In the genomic region with DNA sequence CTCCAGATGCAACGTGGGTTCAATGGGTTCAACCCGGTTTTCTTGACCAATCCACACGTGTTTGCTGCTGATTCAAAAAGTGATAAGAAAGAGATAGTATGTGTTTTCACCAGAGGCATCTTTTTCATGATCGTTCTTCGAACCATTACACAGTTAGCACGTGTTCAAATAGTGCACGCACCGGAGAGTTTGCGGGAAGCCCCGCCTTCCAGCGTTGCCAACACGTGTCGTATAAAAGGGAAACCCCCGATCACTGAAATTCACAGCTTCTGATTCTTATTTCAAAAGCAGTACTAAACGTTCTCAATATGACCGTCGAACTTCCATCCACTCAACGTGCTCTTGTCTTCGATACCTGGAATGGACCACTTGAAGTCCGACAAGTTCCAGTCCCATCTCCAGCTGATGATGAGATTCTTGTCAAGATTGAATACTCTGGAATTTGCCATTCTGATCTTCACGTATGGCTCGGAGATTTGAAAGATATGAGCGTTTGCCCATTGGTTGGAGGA, we compare ENCODE assay signal across 6 worm cellular contexts.
A peak's percentile ranks its signal among the peaks of the same experiment; 100 is the strongest.
TF ChIP-seq lines count a peak whose summit lies in the region.

A gene (plus strand): TSS at position 261 of the 512 bp plus-strand sequence.

TF ChIP-seq in whole organism, L1 larva, 84 proteins besides CTCF, POLR2A, EP300 and RAD21 (continues in another document):
- TF ChIP-seq ama-1 (optimal IDR thresholded peaks at IDR 0.05; lab: Kevin White, UChicago): peak; percentile 95
- peak; percentile 48 to 82 for TF ChIP-seq lsy-2 (tag; optimal IDR thresholded peaks at IDR 0.05; lab: Kevin White, UChicago)
- peak; percentile 47 for TF ChIP-seq pag-3 (tag; optimal IDR thresholded peaks at IDR 0.05; lab: Kevin White, UChicago; ENCODE audit: borderline replicate concordance, insufficient read depth)
- TF ChIP-seq ces-1 (GFP tag; optimal IDR thresholded peaks at IDR 0.05; lab: Kevin White, UChicago): no peak
- peak; percentile 88 for TF ChIP-seq tbx-2 (tag; optimal IDR thresholded peaks at IDR 0.05; lab: Kevin White, UChicago)
- TF ChIP-seq swsn-7 (tag; optimal IDR thresholded peaks at IDR 0.05; lab: Kevin White, UChicago): peak; percentile 56
- no peak for TF ChIP-seq mef-2 (tag; optimal IDR thresholded peaks at IDR 0.05; lab: Kevin White, UChicago)
- no peak for TF ChIP-seq zag-1 (tag; optimal IDR thresholded peaks at IDR 0.05; lab: Kevin White, UChicago)
- no peak for TF ChIP-seq grh-1 (GFP tag; IDR thresholded peaks at IDR 0.05; lab: Robert Waterston, UW)
- peak; percentile 75 for TF ChIP-seq elt-2 (tag; optimal IDR thresholded peaks at IDR 0.05; lab: Kevin White, UChicago)
- no peak for TF ChIP-seq unc-98 (GFP tag; IDR thresholded peaks at IDR 0.05; lab: Robert Waterston, UW)
- TF ChIP-seq sup-37 (GFP tag; optimal IDR thresholded peaks at IDR 0.05; lab: Kevin White, UChicago): peak; percentile 90
- peak; percentile 72 for TF ChIP-seq lin-39 (tag; optimal IDR thresholded peaks at IDR 0.05; lab: Kevin White, UChicago)
- TF ChIP-seq irx-1 (tag; optimal IDR thresholded peaks at IDR 0.05; lab: Kevin White, UChicago): peak; percentile 77

TF ChIP-seq in whole organism, L2 larva, 48 proteins besides CTCF, POLR2A, EP300 and RAD21 (continues in another document):
- TF ChIP-seq blmp-1 (tag; optimal IDR thresholded peaks at IDR 0.05; lab: Kevin White, UChicago; ENCODE audit: insufficient read depth): peak; percentile 73
- TF ChIP-seq crh-2 (tag; optimal IDR thresholded peaks at IDR 0.05; lab: Kevin White, UChicago): peak; percentile 81
- no peak for TF ChIP-seq unc-55 (GFP tag; optimal IDR thresholded peaks at IDR 0.05; lab: Kevin White, UChicago)
- TF ChIP-seq ceh-82 (tag; optimal IDR thresholded peaks at IDR 0.05; lab: Kevin White, UChicago): no peak
- no peak for TF ChIP-seq lin-39 (tag; optimal IDR thresholded peaks at IDR 0.05; lab: Kevin White, UChicago)
- TF ChIP-seq nhr-23 (tag; optimal IDR thresholded peaks at IDR 0.05; lab: Kevin White, UChicago): no peak
- peak; percentile 27 for TF ChIP-seq snpc-4 (tag; optimal IDR thresholded peaks at IDR 0.05; lab: Kevin White, UChicago)
- no peak for TF ChIP-seq R02D3.7 (tag; optimal IDR thresholded peaks at IDR 0.05; lab: Kevin White, UChicago)
- TF ChIP-seq sma-3 (GFP tag; optimal IDR thresholded peaks at IDR 0.05; lab: Kevin White, UChicago): peak; percentile 73
- TF ChIP-seq C34F6.9 (tag; optimal IDR thresholded peaks at IDR 0.05; lab: Kevin White, UChicago): peak; percentile 46
- TF ChIP-seq mdl-1 (tag; optimal IDR thresholded peaks at IDR 0.05; lab: Kevin White, UChicago): peak; percentile 89 to 95
- TF ChIP-seq F13H6.1 (tag; optimal IDR thresholded peaks at IDR 0.05; lab: Kevin White, UChicago): peak; percentile 88
- TF ChIP-seq lin-11 (tag; optimal IDR thresholded peaks at IDR 0.05; lab: Kevin White, UChicago): no peak
- TF ChIP-seq nhr-25 (tag; optimal IDR thresholded peaks at IDR 0.05; lab: Kevin White, UChicago): peak; percentile 76

TF ChIP-seq in whole organism, L3 larva, 47 proteins besides CTCF, POLR2A, EP300 and RAD21 (continues in another document):
- peak; percentile 70 for TF ChIP-seq pha-4 (tag; optimal IDR thresholded peaks at IDR 0.05; lab: Kevin White, UChicago)
- TF ChIP-seq skn-1 (tag; optimal IDR thresholded peaks at IDR 0.05; lab: Kevin White, UChicago): no peak
- TF ChIP-seq elt-3 (tag; optimal IDR thresholded peaks at IDR 0.05; lab: Kevin White, UChicago): peak in 1 of 3 experiments; percentile 25
- TF ChIP-seq ama-1 (optimal IDR thresholded peaks at IDR 0.05; lab: Kevin White, UChicago): peak; percentile 96
- no peak for TF ChIP-seq fos-1 (tag; optimal IDR thresholded peaks at IDR 0.05; lab: Kevin White, UChicago)
- TF ChIP-seq mdl-1 (tag; optimal IDR thresholded peaks at IDR 0.05; lab: Kevin White, UChicago): peak; percentile 94
- TF ChIP-seq fkh-10 (GFP tag; optimal IDR thresholded peaks at IDR 0.05; lab: Kevin White, UChicago): no peak
- peak; percentile 33 for TF ChIP-seq tbx-2 (tag; optimal IDR thresholded peaks at IDR 0.05; lab: Kevin White, UChicago)
- TF ChIP-seq unc-62 (GFP tag; optimal IDR thresholded peaks at IDR 0.05; lab: Kevin White, UChicago): no peak
- peak; percentile 59 for TF ChIP-seq nfya-1 (tag; optimal IDR thresholded peaks at IDR 0.05; lab: Kevin White, UChicago; ENCODE audit: insufficient read depth)
- peak; percentile 98 for TF ChIP-seq pqm-1 (tag; optimal IDR thresholded peaks at IDR 0.05; lab: Kevin White, UChicago)
- TF ChIP-seq nhr-25 (tag; optimal IDR thresholded peaks at IDR 0.05; lab: Kevin White, UChicago): peak; percentile 10
- TF ChIP-seq daf-12 (tag; optimal IDR thresholded peaks at IDR 0.05; lab: Kevin White, UChicago): no peak
- TF ChIP-seq nhr-23 (tag; optimal IDR thresholded peaks at IDR 0.05; lab: Kevin White, UChicago): peak; percentile 76
- peak; percentile 96 for TF ChIP-seq jun-1 (tag; optimal IDR thresholded peaks at IDR 0.05; lab: Kevin White, UChicago)

TF ChIP-seq in whole organism, L4 larva, 104 proteins besides CTCF, POLR2A, EP300 and RAD21 (continues in another document):
- TF ChIP-seq ces-1 (GFP tag; optimal IDR thresholded peaks at IDR 0.05; lab: Kevin White, UChicago): no peak
- no peak for TF ChIP-seq snpc-4 (tag; optimal IDR thresholded peaks at IDR 0.05; lab: Kevin White, UChicago)
- TF ChIP-seq nhr-10 (tag; optimal IDR thresholded peaks at IDR 0.05; lab: Kevin White, UChicago): peak; percentile 95
- no peak for TF ChIP-seq R02D3.7 (tag; optimal IDR thresholded peaks at IDR 0.05; lab: Kevin White, UChicago)
- TF ChIP-seq lsy-2 (tag; optimal IDR thresholded peaks at IDR 0.05; lab: Kevin White, UChicago): peak in 1 of 2 experiments; percentile 45
- peak; percentile 93 for TF ChIP-seq gei-8 (GFP tag; optimal IDR thresholded peaks at IDR 0.05; lab: Kevin White, UChicago)
- peak in 1 of 2 experiments; percentile 50 for TF ChIP-seq daf-16 (GFP tag; optimal IDR thresholded peaks at IDR 0.05; lab: Kevin White, UChicago)
- peak; percentile 72 for TF ChIP-seq daf-16 (tag; optimal IDR thresholded peaks at IDR 0.05; lab: Kevin White, UChicago)
- peak; percentile 66; the same call in 1 of the 2 replicates for TF ChIP-seq mdt-29 (GFP tag; IDR thresholded peaks at IDR 0.05; lab: Robert Waterston, UW)
- no peak for TF ChIP-seq nhr-25 (tag; optimal IDR thresholded peaks at IDR 0.05; lab: Kevin White, UChicago; ENCODE audit: borderline replicate concordance, insufficient read depth)
- TF ChIP-seq mxl-3 (GFP tag; optimal IDR thresholded peaks at IDR 0.05; lab: Kevin White, UChicago): peak; percentile 100
- peak in 1 of 2 experiments; percentile 99 for TF ChIP-seq unc-62 (GFP tag; optimal IDR thresholded peaks at IDR 0.05 in 1 of 2; lab: Kevin White, UChicago)
- no peak for TF ChIP-seq unc-62 (tag; optimal IDR thresholded peaks at IDR 0.05; lab: Kevin White, UChicago)
- TF ChIP-seq nhr-48 (tag; optimal IDR thresholded peaks at IDR 0.05; lab: Kevin White, UChicago): peak; percentile 88

TF ChIP-seq in whole organism, late embryonic, 69 proteins besides CTCF, POLR2A, EP300 and RAD21:
- TF ChIP-seq sdc-2 (tag; optimal IDR thresholded peaks at IDR 0.05; lab: Kevin White, UChicago): no peak
- peak; percentile 74 for TF ChIP-seq ceh-18 (tag; optimal IDR thresholded peaks at IDR 0.05; lab: Kevin White, UChicago)

TF ChIP-seq in whole organism, young adult, 124 proteins besides CTCF, POLR2A, EP300 and RAD21 (continues in another document):
- TF ChIP-seq snpc-3.4 (tag; optimal IDR thresholded peaks at IDR 0.05; lab: Kevin White, UChicago): no peak
- TF ChIP-seq fkh-3 (tag; optimal IDR thresholded peaks at IDR 0.05; lab: Kevin White, UChicago): no peak
- TF ChIP-seq rec-8 (tag; optimal IDR thresholded peaks at IDR 0.05; lab: Kevin White, UChicago): no peak
- TF ChIP-seq mcd-1 (GFP tag; IDR thresholded peaks at IDR 0.05; lab: Robert Waterston, UW): no peak
- no peak for TF ChIP-seq ceh-40 (GFP tag; IDR thresholded peaks at IDR 0.05; lab: Robert Waterston, UW)
- no peak for TF ChIP-seq F49E8.2 (tag; optimal IDR thresholded peaks at IDR 0.05; lab: Kevin White, UChicago; ENCODE audit: insufficient read depth)
- no peak for TF ChIP-seq rcor-1 (GFP tag; IDR thresholded peaks at IDR 0.05; lab: Robert Waterston, UW)
- no peak for TF ChIP-seq K12H6.12 (tag; optimal IDR thresholded peaks at IDR 0.05; lab: Kevin White, UChicago)
- no peak for TF ChIP-seq unc-62 (GFP tag; optimal IDR thresholded peaks at IDR 0.05; lab: Kevin White, UChicago)
- no peak for TF ChIP-seq egl-18 (GFP tag; IDR thresholded peaks at IDR 0.05; lab: Robert Waterston, UW)
- TF ChIP-seq attf-3 (GFP tag; conservative IDR thresholded peaks at IDR 0.05; lab: Robert Waterston, UW): no peak
- no peak for TF ChIP-seq zfh-2 (GFP tag; conservative IDR thresholded peaks at IDR 0.05; lab: Robert Waterston, UW)
- TF ChIP-seq pbrm-1 (GFP tag; IDR thresholded peaks at IDR 0.05; lab: Robert Waterston, UW): no peak
- TF ChIP-seq nhr-80 (tag; optimal IDR thresholded peaks at IDR 0.05; lab: Kevin White, UChicago): peak; percentile 45
- no peak for TF ChIP-seq tbx-9 (tag; optimal IDR thresholded peaks at IDR 0.05; lab: Kevin White, UChicago; ENCODE audit: borderline replicate concordance)
- no peak for TF ChIP-seq nfya-2 (GFP tag; IDR thresholded peaks at IDR 0.05; lab: Robert Waterston, UW)
- TF ChIP-seq ztf-28 (GFP tag; IDR thresholded peaks at IDR 0.05; lab: Robert Waterston, UW): no peak
- no peak for TF ChIP-seq hsf-1 (GFP tag; IDR thresholded peaks at IDR 0.05; lab: Robert Waterston, UW)
- TF ChIP-seq hmg-20 (GFP tag; IDR thresholded peaks at IDR 0.05; lab: Robert Waterston, UW): no peak
- TF ChIP-seq egl-44 (GFP tag; IDR thresholded peaks at IDR 0.05; lab: Robert Waterston, UW): 0 out of 2 replicates have a peak, but pooled peaks have one; percentile 57
- no peak for TF ChIP-seq mxl-1 (tag; optimal IDR thresholded peaks at IDR 0.05; lab: Kevin White, UChicago)
- no peak for TF ChIP-seq cebp-2 (GFP tag; IDR thresholded peaks at IDR 0.05; lab: Robert Waterston, UW)
- TF ChIP-seq ztf-25 (GFP tag; IDR thresholded peaks at IDR 0.05; lab: Robert Waterston, UW): no peak
- TF ChIP-seq snpc-1.3 (tag; optimal IDR thresholded peaks at IDR 0.05; lab: Kevin White, UChicago; ENCODE audit: insufficient read depth): no peak
- TF ChIP-seq Y79H2A.3 (GFP tag; conservative IDR thresholded peaks at IDR 0.05; lab: Robert Waterston, UW): no peak
- no peak for TF ChIP-seq dpl-1 (GFP tag; optimal IDR thresholded peaks at IDR 0.05; lab: Kevin White, UChicago)
- no peak for TF ChIP-seq hrde-1 (tag; optimal IDR thresholded peaks at IDR 0.05; lab: Kevin White, UChicago; ENCODE audit: borderline replicate concordance)
- no peak for TF ChIP-seq K11D2.4 (GFP tag; IDR thresholded peaks at IDR 0.05; lab: Robert Waterston, UW)
- no peak for TF ChIP-seq madf-3 (GFP tag; IDR thresholded peaks at IDR 0.05; lab: Robert Waterston, UW)
- no peak for TF ChIP-seq nhr-90 (tag; optimal IDR thresholded peaks at IDR 0.05; lab: Kevin White, UChicago)
- TF ChIP-seq F23B12.7 (tag; optimal IDR thresholded peaks at IDR 0.05; lab: Kevin White, UChicago; ENCODE audit: insufficient read depth): no peak
- TF ChIP-seq Y53G8AR.9 (GFP tag; conservative IDR thresholded peaks at IDR 0.05; lab: Robert Waterston, UW): no peak
